Worm (Caenorhabditis elegans) whole organism, early embryonic: Measurements from ENCODE around the gene C49F8.15.

ENCODE experiments used
- B0310.2 ChIP-seq: sonication (generic microtip); optimal IDR thresholded peaks from 2 replicates; lab custom pipeline; 2016; ENCODE audit warnings: mild to moderate bottlenecking, missing genetic modification characterization, missing compliant biosample characterization
- ama-1 ChIP-seq: fragments of 150-350 bp; optimal IDR thresholded peaks from 2 replicates; lab custom pipeline; 2014
- ets-7 ChIP-seq: sonication (generic microtip); optimal IDR thresholded peaks from 2 replicates; lab custom pipeline; 2016; ENCODE audit warnings: missing genotype, missing genetic modification characterization, missing compliant biosample characterization
- flt-1 ChIP-seq: fragments of 200-800 bp; sonication (Bioruptor generic); IDR thresholded peaks from 2 replicates; pipeline ENCODE4 v1.3.6; 2022; ENCODE audit warnings: missing genetic modification characterization, missing compliant biosample characterization
- hmg-4 ChIP-seq: fragments of 200-800 bp; sonication (Bioruptor generic); optimal IDR thresholded peaks from 2 replicates; lab custom pipeline; 2018; ENCODE audit warnings: mild to moderate bottlenecking, missing genetic modification characterization, missing compliant biosample characterization
- pes-1 ChIP-seq: fragments of 200-800 bp; sonication (Bioruptor generic); IDR thresholded peaks from 2 replicates; pipeline ENCODE4 v1.3.6; 2022; ENCODE audit warnings: missing genetic modification reagents, missing genetic modification characterization, missing compliant biosample characterization
- tbx-37 ChIP-seq: fragments of 200-800 bp; sonication (Bioruptor generic); conservative IDR thresholded peaks from 2 replicates; pipeline ENCODE4 v1.3.6; 2022; ENCODE audit warnings: missing genetic modification reagents, missing genetic modification characterization, missing compliant biosample characterization

DNA sequence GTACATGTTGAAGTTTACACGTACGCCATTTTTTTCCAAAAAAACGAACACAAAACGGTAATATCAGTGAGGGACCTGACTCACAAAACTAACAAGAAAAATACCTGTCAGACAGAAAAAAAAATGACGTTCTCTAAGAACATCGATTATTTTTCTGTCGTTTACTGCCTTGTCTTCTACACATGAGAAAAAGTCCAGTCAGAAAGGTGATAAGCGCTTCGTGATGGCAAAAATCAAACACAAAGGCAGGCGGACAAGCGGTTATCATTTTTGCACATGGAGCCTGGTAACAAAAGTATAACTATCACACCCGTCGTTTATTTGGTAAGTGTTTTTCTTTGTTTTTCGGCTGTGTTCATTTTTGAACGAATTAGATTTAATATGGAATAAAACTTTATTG lies 28.6 kb downstream of the C49F8.15 start, which contains the start of gene F46G10.4:
- TF ChIP-seq tbx-37 (GFP tag; lab: Robert Waterston, UW) (no peak), ama-1 (lab: Kevin White, UChicago) (no peak), hmg-4 (GFP tag; lab: Kevin White, UChicago) (no peak), flt-1 (no peak), pes-1 (GFP tag; lab: Robert Waterston, UW) (no peak), ets-7 (tag; lab: Kevin White, UChicago) (no peak), B0310.2 (tag; lab: Kevin White, UChicago) (no peak)
